Worm (Caenorhabditis elegans): ENCODE data around the gene C08F1.6.
"Not testable (repeated sequence)": the region's sequence is repeated elsewhere in the genome, so short reads cannot be mapped to it uniquely, and the experiment has no call there.

Gene C08F1.6

ce11 chrII:1788087-1788486, at the start of gene C08F1.6, which contains the start of gene fbxb-13:
Gene C08F1.6, minus strand, starts transcription at chrII:1788187.
Gene fbxb-13, plus strand, starts transcription at chrII:1788277.
- TF ChIP-seq ztf-23 (GFP tag; IDR thresholded peaks at IDR 0.05): no peak
- TF ChIP-seq tab-1 (GFP tag; IDR thresholded peaks at IDR 0.05): no peak
- no peak for TF ChIP-seq med-1 (GFP tag; optimal IDR thresholded peaks at IDR 0.05; ENCODE audit: insufficient read depth)
- no peak for TF ChIP-seq ref-1 (GFP tag; conservative IDR thresholded peaks at IDR 0.05)
- no peak for TF ChIP-seq cog-1 (tag; optimal IDR thresholded peaks at IDR 0.05)
- TF ChIP-seq flt-1 (GFP tag; IDR thresholded peaks at IDR 0.05): no peak
- TF ChIP-seq klf-2 (GFP tag; conservative IDR thresholded peaks at IDR 0.05): no peak

DNA sequence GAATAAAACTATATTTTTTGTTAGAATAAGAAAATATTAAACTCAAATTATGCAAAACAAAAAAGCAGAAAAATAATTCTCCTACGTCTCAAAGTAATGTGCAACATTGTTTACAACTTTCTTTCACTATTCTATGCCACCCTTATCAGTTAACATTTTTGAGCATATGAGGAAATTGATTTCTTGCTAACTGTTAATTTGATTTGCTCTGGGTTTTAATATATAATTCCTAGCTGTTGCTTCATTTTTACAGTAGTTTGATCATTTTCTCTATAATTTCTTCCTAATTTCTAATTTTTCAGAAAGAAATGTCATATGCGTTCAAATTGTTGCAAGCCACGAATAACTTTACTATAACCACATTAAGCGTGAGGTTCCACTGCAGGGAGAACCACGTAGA, 48.2 kb upstream of the C08F1.6 start, which contains the start of gene T08E11.1:
T08E11.1 (plus strand) TSS at position 301 of the 400 bp plus-strand sequence.
- TF ChIP-seq cog-1 (tag; optimal IDR thresholded peaks at IDR 0.05): no peak
- TF ChIP-seq T22C8.4 (GFP tag; IDR thresholded peaks at IDR 0.05): no peak
- TF ChIP-seq klf-2 (GFP tag; conservative IDR thresholded peaks at IDR 0.05): no peak
- TF ChIP-seq flt-1 (GFP tag; IDR thresholded peaks at IDR 0.05): no peak

- TF ChIP-seq ztf-23 (GFP tag; IDR thresholded peaks at IDR 0.05): no peak
- TF ChIP-seq klf-2 (GFP tag; conservative IDR thresholded peaks at IDR 0.05): no peak
- no peak for TF ChIP-seq cog-1 (tag; optimal IDR thresholded peaks at IDR 0.05)
- no peak for TF ChIP-seq T22C8.4 (GFP tag; IDR thresholded peaks at IDR 0.05)
- no peak for TF ChIP-seq flt-1 (GFP tag; IDR thresholded peaks at IDR 0.05)
- no peak for TF ChIP-seq med-1 (GFP tag; optimal IDR thresholded peaks at IDR 0.05; ENCODE audit: insufficient read depth)
- no peak for TF ChIP-seq tab-1 (GFP tag; IDR thresholded peaks at IDR 0.05)
- TF ChIP-seq ztf-29 (GFP tag; IDR thresholded peaks at IDR 0.05): no peak
- TF ChIP-seq ref-1 (GFP tag; conservative IDR thresholded peaks at IDR 0.05): no peak
Measured at ce11 chrII:1831883-1832388, 43.9 kb upstream of the C08F1.6 start, which contains the start of gene math-39. Gene math-39, plus strand, starts transcription at chrII:1832338.

DNA sequence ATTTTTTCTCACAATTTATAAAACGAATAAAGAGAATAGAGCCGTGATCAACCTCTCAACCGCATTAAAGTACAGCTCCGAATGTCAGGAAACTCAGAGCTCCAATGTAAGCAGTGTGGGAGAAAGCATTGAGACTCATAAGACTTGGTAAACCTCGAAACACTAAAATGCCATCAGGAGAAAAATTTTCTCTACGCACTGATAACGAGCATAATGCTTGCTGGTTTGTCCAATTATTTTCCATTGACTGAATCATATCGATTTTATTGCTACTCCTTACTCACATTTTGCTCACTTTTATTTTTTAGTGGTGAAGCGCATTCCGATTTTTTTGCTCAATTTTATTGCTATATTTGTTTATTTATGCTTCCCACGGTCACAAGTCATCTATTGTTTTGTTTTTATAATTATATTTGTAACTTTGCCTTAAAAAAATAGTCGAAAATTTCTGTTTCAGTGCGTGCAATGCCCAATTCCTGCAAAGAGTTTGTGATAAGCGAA, 42.2 kb upstream of the C08F1.6 start, which contains the start of gene math-40:
math-40 (plus strand) TSS at position 451 of the 501 bp plus-strand sequence.
- TF ChIP-seq med-1 (GFP tag; optimal IDR thresholded peaks at IDR 0.05; ENCODE audit: insufficient read depth) (no peak), ztf-23 (GFP tag; IDR thresholded peaks at IDR 0.05) (no peak), cog-1 (tag; optimal IDR thresholded peaks at IDR 0.05) (no peak), ztf-29 (GFP tag; IDR thresholded peaks at IDR 0.05) (no peak), tab-1 (GFP tag; IDR thresholded peaks at IDR 0.05) (no peak)

DNA sequence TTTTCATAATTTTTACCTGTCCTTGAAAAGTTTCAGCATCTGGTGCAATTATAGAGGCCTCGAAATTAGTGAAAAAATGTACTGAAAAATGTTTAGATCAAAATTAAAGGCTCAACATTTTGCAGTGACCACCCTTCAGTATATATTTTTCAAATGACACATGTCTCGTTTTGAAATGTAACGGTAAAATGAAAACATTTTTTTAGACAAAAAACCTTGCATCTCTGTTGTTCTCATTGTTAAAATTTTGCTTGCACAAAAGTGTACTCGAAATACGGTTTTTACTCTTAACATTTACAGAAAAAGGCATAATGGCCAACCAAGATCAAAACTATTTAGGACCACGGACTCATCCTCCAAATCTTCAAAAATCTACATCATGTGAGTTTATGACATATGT, 36.3 kb upstream of the C08F1.6 start, which contains the start of gene math-41:
math-41 (plus strand) TSS at position 301 of the 400 bp plus-strand sequence.
- TF ChIP-seq T22C8.4 (GFP tag; IDR thresholded peaks at IDR 0.05); cog-1 (tag; optimal IDR thresholded peaks at IDR 0.05); flt-1 (GFP tag; IDR thresholded peaks at IDR 0.05): not testable (repeated sequence)

- TF ChIP-seq klf-2 (GFP tag; conservative IDR thresholded peaks at IDR 0.05): no peak
- no peak for TF ChIP-seq tab-1 (GFP tag; IDR thresholded peaks at IDR 0.05)
Measured at ce11 chrII:1820774-1821173, 32.8 kb upstream of the C08F1.6 start, which contains the start of gene fbxa-3. Gene fbxa-3, minus strand, starts transcription at chrII:1820874.

DNA sequence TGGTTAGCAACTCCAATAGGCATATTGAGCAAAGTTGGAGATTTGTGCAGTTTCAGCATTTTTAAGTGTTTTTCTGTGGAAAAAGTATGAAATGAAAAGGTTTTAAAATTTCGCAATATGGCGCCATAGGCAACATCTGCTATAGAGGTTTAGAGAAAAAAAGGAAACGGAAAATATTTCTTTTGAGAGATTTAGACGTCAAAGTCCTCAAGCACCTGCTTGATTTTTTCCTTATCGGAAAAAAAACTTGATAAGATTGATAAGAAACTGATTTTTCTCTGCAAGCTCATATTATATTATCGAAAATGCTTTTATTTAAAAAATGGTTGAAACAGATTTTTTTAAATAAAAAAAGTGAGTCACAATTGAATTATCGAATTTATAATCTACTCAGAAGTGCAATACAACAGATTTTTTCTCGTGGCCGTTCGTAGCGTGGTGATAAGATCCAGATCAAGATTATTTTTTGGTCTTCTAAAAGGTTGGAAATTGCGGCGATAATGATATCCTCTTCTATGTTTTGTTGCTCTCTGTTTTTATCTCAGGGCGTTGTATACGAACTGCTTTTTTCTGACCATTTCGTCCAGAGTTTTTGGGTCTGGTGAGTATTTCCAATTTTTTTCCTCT, 32.1 kb upstream of the C08F1.6 start, which contains the start of gene fbxc-19:
fbxc-19 (plus strand) TSS at position 536 of the 627 bp plus-strand sequence.
- peak; percentile 51; the same call in 1 of the 2 replicates for TF ChIP-seq flt-1 (GFP tag; IDR thresholded peaks at IDR 0.05)
- no peak for TF ChIP-seq tab-1 (GFP tag; IDR thresholded peaks at IDR 0.05)

DNA sequence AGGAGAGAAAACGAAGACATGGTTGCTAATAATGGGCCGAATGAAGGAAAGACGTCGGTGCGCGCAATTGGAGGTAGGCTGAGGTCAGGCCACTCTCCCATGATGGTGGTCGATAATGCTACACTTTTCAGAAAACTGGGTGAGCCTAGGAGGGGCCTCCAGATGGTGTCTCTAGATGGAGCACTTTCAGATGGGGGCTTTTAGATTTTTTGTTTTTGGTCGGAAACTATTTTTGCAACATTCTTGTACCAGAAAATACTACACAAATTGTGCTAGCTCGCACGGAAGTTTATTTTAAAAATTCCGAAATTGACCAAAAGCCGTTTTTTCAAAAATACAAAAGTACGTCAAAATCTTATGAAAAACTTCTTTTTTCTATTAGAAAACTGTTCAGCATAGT, 30.3 kb upstream of the C08F1.6 start, which contains the start of gene fbxb-10:
fbxb-10 (minus strand) TSS at position 101 of the 400 bp plus-strand sequence.
- TF ChIP-seq ztf-29 (GFP tag; IDR thresholded peaks at IDR 0.05) (no peak), klf-2 (GFP tag; conservative IDR thresholded peaks at IDR 0.05) (no peak), tab-1 (GFP tag; IDR thresholded peaks at IDR 0.05) (no peak), cog-1 (tag; optimal IDR thresholded peaks at IDR 0.05) (no peak), T22C8.4 (GFP tag; IDR thresholded peaks at IDR 0.05) (no peak), med-1 (GFP tag; optimal IDR thresholded peaks at IDR 0.05; ENCODE audit: insufficient read depth) (no peak), flt-1 (GFP tag; IDR thresholded peaks at IDR 0.05) (no peak), ztf-23 (GFP tag; IDR thresholded peaks at IDR 0.05) (no peak), ref-1 (GFP tag; conservative IDR thresholded peaks at IDR 0.05) (no peak)

ce11 chrII:1816053-1816452, 28.1 kb upstream of the C08F1.6 start:
- TF ChIP-seq ztf-23 (GFP tag; IDR thresholded peaks at IDR 0.05): no peak
- TF ChIP-seq ztf-29 (GFP tag; IDR thresholded peaks at IDR 0.05): no peak
- no peak for TF ChIP-seq tab-1 (GFP tag; IDR thresholded peaks at IDR 0.05)
- TF ChIP-seq cog-1 (tag; optimal IDR thresholded peaks at IDR 0.05): no peak
- no peak for TF ChIP-seq T22C8.4 (GFP tag; IDR thresholded peaks at IDR 0.05)

- TF ChIP-seq klf-2 (GFP tag; conservative IDR thresholded peaks at IDR 0.05) (no peak), T22C8.4 (GFP tag; IDR thresholded peaks at IDR 0.05) (no peak), ztf-29 (GFP tag; IDR thresholded peaks at IDR 0.05) (no peak), ztf-23 (GFP tag; IDR thresholded peaks at IDR 0.05) (no peak), cog-1 (tag; optimal IDR thresholded peaks at IDR 0.05) (no peak), tab-1 (GFP tag; IDR thresholded peaks at IDR 0.05) (no peak), flt-1 (GFP tag; IDR thresholded peaks at IDR 0.05) (no peak), ref-1 (GFP tag; conservative IDR thresholded peaks at IDR 0.05) (no peak), med-1 (GFP tag; optimal IDR thresholded peaks at IDR 0.05; ENCODE audit: insufficient read depth) (no peak)
Measured at ce11 chrII:1808217-1808616, 20.2 kb upstream of the C08F1.6 start, which contains the start of gene C08F1.8. Gene C08F1.8, minus strand, starts transcription at chrII:1808317.
